Fruit fly (Drosophila melanogaster) whole organism, larva: ENCODE data around the gene CG4998.

Experiments used
- noc ChIP-seq: fragments of 200-800 bp; sonication (Bioruptor generic); optimal IDR thresholded peaks from 3 replicates; lab custom pipeline; 2019; ENCODE audit warnings: missing biosample characterization, mild to moderate bottlenecking, missing genetic modification characterization, moderate library complexity

Gene CG4998

dm6 chr3L:16384145-16384705, 45.4 kb downstream of the CG4998 start:
- TF ChIP-seq noc (tag; lab: Kevin White, UChicago): no peak

DNA sequence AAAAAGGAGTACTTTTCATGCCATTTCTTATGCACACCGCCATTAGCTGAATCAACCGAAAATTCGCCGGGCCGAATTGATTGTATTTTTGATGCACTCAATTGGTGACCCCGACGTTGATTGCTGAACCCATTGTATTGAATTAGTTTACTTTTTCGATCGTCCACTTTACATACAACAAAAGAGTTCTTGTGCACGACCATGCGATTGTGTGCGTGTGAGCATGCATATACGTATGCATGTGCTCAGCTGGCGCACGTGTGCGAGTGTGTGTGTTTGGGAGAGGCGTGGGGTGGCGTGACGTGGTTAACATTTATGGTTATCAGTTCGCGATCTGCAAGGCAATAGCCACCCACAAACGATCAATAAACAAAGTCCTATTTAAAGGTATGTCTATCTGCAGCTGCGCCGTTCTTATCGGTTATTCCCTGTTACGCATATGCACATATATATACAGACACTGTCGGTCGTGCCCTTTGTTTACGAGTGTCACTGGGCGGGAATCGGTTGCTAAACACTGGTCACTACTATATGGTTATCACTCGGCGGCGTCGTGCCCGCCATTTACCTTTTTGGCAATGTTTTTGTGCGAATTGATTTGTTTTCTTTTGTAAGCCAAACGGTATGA, 46.6 kb downstream of the CG4998 start:
- peak; percentile 56 for TF ChIP-seq noc (tag; lab: Kevin White, UChicago)

DNA sequence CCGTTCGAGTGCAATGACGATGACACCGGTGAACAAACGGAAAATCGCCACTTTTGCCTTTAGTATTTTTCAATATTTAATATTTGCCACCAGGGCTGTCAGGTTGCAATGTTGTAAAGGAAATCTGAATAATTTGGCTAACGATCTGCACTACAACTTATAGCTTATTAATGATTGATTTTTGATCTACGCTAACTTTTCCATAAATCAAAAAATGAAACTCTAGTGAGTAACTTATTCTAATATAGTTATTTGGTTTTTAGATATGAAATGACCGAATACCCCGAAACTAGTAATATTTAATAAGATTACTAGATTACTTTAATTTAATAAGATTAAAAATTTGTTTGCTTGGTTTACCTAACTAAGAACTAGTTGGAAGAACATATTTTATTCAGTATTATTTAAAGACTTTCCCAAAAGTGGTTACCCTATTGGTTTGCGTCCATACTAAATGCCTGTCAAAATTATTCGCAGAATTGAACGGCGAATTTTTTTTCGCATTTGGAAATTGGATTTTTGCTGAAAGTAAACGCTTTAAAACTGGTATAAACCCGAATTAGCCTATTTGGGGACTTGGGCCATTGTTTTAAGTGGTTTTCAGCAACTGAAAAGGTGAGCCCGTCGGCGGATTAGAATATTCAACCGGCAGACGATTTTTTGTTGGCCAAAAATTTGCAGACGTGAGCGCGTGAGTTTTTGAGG, 47.2 kb downstream of the CG4998 start, which contains the start of the genes Agpat3 and RAF2:
Gene Agpat3, minus strand, starts transcription at position 78 of the 705 bp plus-strand sequence.
Gene RAF2, plus strand, starts transcription at position 448 of the 705 bp plus-strand sequence.
- no peak for TF ChIP-seq noc (tag; lab: Kevin White, UChicago)

- TF ChIP-seq noc (tag; lab: Kevin White, UChicago): no peak
Observed at dm6 chr3L:16390793-16391192, 52.0 kb downstream of the CG4998 start.

DNA sequence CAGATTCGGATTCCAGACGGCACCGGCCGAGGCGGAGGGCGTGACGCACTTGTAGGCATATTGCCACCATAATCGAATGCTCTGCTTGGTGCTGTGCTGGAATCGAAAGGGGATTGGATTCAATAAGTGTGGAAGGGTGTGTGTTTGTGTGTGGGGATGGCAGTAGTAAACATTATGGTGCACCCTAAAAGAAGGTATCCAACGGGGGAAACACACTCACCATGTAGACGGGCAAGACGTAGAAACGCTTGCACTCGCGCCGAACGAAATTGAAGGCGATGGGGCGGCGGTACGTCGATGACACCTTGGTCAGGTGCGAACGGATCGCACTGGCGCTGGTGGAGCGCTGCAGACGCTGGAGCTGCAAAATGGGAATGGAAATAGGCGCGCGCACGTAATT, 52.5 kb downstream of the CG4998 start:
- TF ChIP-seq noc (tag; lab: Kevin White, UChicago): no peak

- peak; percentile 8 for TF ChIP-seq noc (tag; lab: Kevin White, UChicago)
Observed at dm6 chr3L:16392203-16392800, 53.5 kb downstream of the CG4998 start.

DNA sequence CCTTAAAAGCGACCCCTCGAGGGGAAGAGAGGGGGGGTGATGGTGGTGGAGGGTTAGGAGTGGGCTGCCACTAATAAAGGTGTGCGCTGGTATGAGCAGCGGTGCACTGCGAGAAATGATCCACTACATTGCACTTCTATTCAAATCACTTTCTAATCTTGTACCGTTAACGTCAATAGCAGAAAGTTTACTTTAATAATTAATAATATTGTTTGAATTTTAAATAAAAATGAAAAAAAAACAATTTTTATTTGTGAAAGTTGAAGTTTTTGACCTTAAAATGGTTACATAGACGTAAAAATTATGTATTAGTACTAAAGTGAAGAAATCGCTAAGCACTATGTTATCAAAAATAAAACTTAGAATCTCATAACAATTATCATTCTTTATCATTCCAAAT, 54.1 kb downstream of the CG4998 start:
- no peak for TF ChIP-seq noc (tag; lab: Kevin White, UChicago)

dm6 chr3L:16393700-16394099, 54.9 kb downstream of the CG4998 start:
- TF ChIP-seq noc (tag; lab: Kevin White, UChicago): no peak

DNA sequence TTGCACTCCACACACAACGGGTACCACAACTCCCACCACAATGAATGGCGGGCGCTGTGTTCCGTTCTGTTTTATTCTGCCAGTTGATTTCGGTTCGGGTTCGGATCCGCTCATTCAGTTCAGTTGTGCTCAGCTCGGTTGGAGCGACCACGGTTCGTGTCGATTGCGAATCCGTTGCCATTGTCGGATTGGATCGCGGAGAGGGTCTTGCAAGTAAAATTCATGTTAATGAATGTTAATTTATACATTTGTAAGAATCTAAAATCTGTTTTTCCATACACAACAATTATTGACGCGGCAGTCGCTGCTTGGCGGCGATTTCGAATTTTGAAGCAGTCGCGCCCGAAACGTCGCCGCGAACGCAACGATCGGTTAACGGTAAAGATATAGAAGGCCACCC, 55.7 kb downstream of the CG4998 start, which contains the start of gene Gagr:
Gene Gagr, plus strand, starts transcription at position 81 of the 400 bp plus-strand sequence.
- no peak for TF ChIP-seq noc (tag; lab: Kevin White, UChicago)
